Worm (Caenorhabditis elegans): Measurements from ENCODE around the gene C09F9.1.
A peak's percentile ranks its signal among the peaks of the same experiment; 100 is the strongest.

Gene C09F9.1

ce11 chrII:14700096-14700495 lies 1.9 kb downstream of the C09F9.1 start:
- peak in 1 of 6 experiments; percentile 13 for TF ChIP-seq elt-3 (tag; optimal IDR thresholded peaks at IDR 0.05)
- TF ChIP-seq blmp-1 (tag; optimal IDR thresholded peaks at IDR 0.05), result peak; percentile 93
- no peak for TF ChIP-seq sptf-1 (tag; optimal IDR thresholded peaks at IDR 0.05)
- no peak for TF ChIP-seq ceh-88 (GFP tag; IDR thresholded peaks at IDR 0.05)

ce11 chrII:14701581-14701980 lies 3.4 kb downstream of the C09F9.1 start:
- TF ChIP-seq blmp-1 (tag; optimal IDR thresholded peaks at IDR 0.05) (peak; percentile 95), egl-13 (tag; optimal IDR thresholded peaks at IDR 0.05) (no peak), pqm-1 (tag; optimal IDR thresholded peaks at IDR 0.05) (no peak), ceh-90 (tag; optimal IDR thresholded peaks at IDR 0.05) (no peak), C16A3.4 (tag; optimal IDR thresholded peaks at IDR 0.05) (no peak), ets-5 (GFP tag; IDR thresholded peaks at IDR 0.05) (no peak)

ce11 chrII:14703232-14703926 lies 5.2 kb downstream of the C09F9.1 start:
- TF ChIP-seq nhr-85 (tag) (peak; percentile 60), unc-130 (tag; optimal IDR thresholded peaks at IDR 0.05) (no peak), blmp-1 (tag; optimal IDR thresholded peaks at IDR 0.05) (peak; percentile 90)

ce11 chrII:14704204-14704603 lies 6.0 kb downstream of the C09F9.1 start:
- TF ChIP-seq snpc-4 (tag; optimal IDR thresholded peaks at IDR 0.05) (no peak), blmp-1 (tag; optimal IDR thresholded peaks at IDR 0.05) (peak; percentile 59)

- TF ChIP-seq efl-1 (optimal IDR thresholded peaks at IDR 0.05), result no peak
- TF ChIP-seq efl-1 (GFP tag; optimal IDR thresholded peaks at IDR 0.05 in 1 of 2), result no peak
- no peak for TF ChIP-seq pag-3 (tag; optimal IDR thresholded peaks at IDR 0.05; ENCODE audit: borderline replicate concordance, insufficient read depth)
- no peak for TF ChIP-seq sptf-1 (tag; optimal IDR thresholded peaks at IDR 0.05)
- no peak for TF ChIP-seq hlh-17 (GFP tag; optimal IDR thresholded peaks at IDR 0.05; ENCODE audit: borderline replicate concordance)
- TF ChIP-seq zip-4 (GFP tag; optimal IDR thresholded peaks at IDR 0.05), result no peak
- no peak for TF ChIP-seq sup-37 (GFP tag; optimal IDR thresholded peaks at IDR 0.05)
- TF ChIP-seq unc-86 (tag; optimal IDR thresholded peaks at IDR 0.05), result no peak
- TF ChIP-seq ceh-88 (GFP tag; IDR thresholded peaks at IDR 0.05), result no peak
- no peak for TF ChIP-seq C34B4.2 (tag; optimal IDR thresholded peaks at IDR 0.05)
- no peak for TF ChIP-seq nhr-11 (tag; optimal IDR thresholded peaks at IDR 0.05)
- no peak for TF ChIP-seq nhr-237 (tag; optimal IDR thresholded peaks at IDR 0.05)
- no peak for TF ChIP-seq unc-30 (tag; optimal IDR thresholded peaks at IDR 0.05)
- no peak for TF ChIP-seq pax-3 (tag; optimal IDR thresholded peaks at IDR 0.05)
- TF ChIP-seq jun-1 (tag; optimal IDR thresholded peaks at IDR 0.05), result no peak
- TF ChIP-seq elt-2 (tag; optimal IDR thresholded peaks at IDR 0.05), result no peak
- TF ChIP-seq rnt-1 (tag; optimal IDR thresholded peaks at IDR 0.05), result no peak
- TF ChIP-seq F16B12.6 (tag; optimal IDR thresholded peaks at IDR 0.05), result no peak
These were observed 7.1 kb downstream of the C09F9.1 start, which contains the start of gene C09F9.2 for ce11 chrII:14705215-14705614. TSS of gene C09F9.2 (plus strand) at chrII:14705515.

- peak; percentile 6 for TF ChIP-seq blmp-1 (tag; optimal IDR thresholded peaks at IDR 0.05)
- TF ChIP-seq lir-3 (tag; optimal IDR thresholded peaks at IDR 0.05; ENCODE audit: poor library complexity), result no peak
These were observed 7.8 kb downstream of the C09F9.1 start for ce11 chrII:14705956-14706355.

- TF ChIP-seq hpl-2 (GFP tag; optimal IDR thresholded peaks at IDR 0.05), result no peak
- TF ChIP-seq lin-39 (tag; optimal IDR thresholded peaks at IDR 0.05), result no peak
- no peak for TF ChIP-seq C16A3.4 (tag; optimal IDR thresholded peaks at IDR 0.05)
- peak; percentile 81 for TF ChIP-seq blmp-1 (tag; optimal IDR thresholded peaks at IDR 0.05)
These were observed 8.3 kb downstream of the C09F9.1 start for ce11 chrII:14706479-14706878.
